Worm (Caenorhabditis elegans): ENCODE results near the gene skr-8.

Gene skr-8

ce11 chrIV:17191791-17192190 lies 26.2 kb upstream of the skr-8 start, which contains the start of gene flp-17:
TSS of gene flp-17 (minus strand) at chrIV:17191891.
- TF ChIP-seq saeg-2 (GFP tag; IDR thresholded peaks at IDR 0.05) (no peak), nhr-77 (tag; optimal IDR thresholded peaks at IDR 0.05) (no peak), dve-1 (tag; optimal IDR thresholded peaks at IDR 0.05; ENCODE audit: insufficient read depth) (no peak), F26F4.8 (GFP tag; conservative IDR thresholded peaks at IDR 0.05) (no peak)

DNA sequence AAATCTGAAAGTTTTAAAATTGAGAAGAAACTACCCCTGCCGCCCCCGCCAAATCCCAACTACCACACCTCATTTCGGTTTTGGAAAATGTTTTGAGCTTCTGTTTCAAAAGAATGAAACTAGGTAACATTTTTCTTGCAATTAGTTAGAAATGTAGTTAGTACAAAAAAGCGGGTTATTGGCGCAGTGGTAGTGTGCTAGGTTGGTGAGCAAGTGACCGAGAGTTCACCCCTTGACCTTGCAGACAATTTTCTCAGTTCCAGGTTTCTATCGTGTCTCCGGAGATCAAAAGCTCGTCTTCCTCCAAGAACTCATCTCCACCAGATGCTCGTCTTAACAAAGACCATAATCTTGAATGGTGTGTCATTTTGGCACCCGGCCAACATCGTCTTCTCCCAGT lies 23.6 kb upstream of the skr-8 start:
- peak; percentile 26; the same call in 1 of the 2 replicates for TF ChIP-seq php-3 (GFP tag; IDR thresholded peaks at IDR 0.05)
- no peak for TF ChIP-seq dmd-9 (GFP tag; IDR thresholded peaks at IDR 0.05)
- TF ChIP-seq snpc-1.2 (GFP tag; IDR thresholded peaks at IDR 0.05), result peak; percentile 63
- TF ChIP-seq mdl-1 (tag; optimal IDR thresholded peaks at IDR 0.05), result no peak

DNA sequence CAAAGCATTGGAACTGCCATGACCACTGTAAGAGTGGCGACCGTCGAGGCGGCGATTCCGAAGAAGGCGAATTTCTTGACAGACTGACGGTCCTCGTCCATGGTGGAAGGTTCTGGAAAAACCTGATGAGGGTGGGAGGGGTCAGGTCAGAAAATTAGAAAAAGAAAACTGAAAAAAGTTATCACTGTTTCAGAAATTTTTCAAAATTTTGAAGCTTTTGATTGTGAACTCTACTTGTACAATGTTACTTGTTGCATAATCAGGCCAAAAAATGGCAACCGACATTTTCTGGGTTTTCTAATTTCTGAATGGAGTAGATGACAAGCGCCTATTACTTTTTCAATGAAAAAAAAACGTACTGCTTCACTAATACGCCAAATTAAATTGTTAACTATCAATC lies 18.0 kb upstream of the skr-8 start, which contains the start of gene col-138:
TSS of gene col-138 (minus strand) at position 101 of the 400 bp plus-strand sequence.
- TF ChIP-seq lin-1 (GFP tag; IDR thresholded peaks at IDR 0.05) (no peak), lin-39 (tag; optimal IDR thresholded peaks at IDR 0.05) (no peak), aly-2 (tag; optimal IDR thresholded peaks at IDR 0.05) (no peak), ztf-11 (tag; optimal IDR thresholded peaks at IDR 0.05) (no peak), T26A8.4 (GFP tag; IDR thresholded peaks at IDR 0.05) (peak; percentile 50; the same call in 1 of the 2 replicates), ctbp-1 (GFP tag; IDR thresholded peaks at IDR 0.05) (0 out of 2 replicates have a peak, but pooled peaks have one; percentile 13), egl-27 (tag; optimal IDR thresholded peaks at IDR 0.05) (no peak), F26F4.8 (GFP tag; conservative IDR thresholded peaks at IDR 0.05) (no peak), mdl-1 (tag; optimal IDR thresholded peaks at IDR 0.05) (no peak)

DNA sequence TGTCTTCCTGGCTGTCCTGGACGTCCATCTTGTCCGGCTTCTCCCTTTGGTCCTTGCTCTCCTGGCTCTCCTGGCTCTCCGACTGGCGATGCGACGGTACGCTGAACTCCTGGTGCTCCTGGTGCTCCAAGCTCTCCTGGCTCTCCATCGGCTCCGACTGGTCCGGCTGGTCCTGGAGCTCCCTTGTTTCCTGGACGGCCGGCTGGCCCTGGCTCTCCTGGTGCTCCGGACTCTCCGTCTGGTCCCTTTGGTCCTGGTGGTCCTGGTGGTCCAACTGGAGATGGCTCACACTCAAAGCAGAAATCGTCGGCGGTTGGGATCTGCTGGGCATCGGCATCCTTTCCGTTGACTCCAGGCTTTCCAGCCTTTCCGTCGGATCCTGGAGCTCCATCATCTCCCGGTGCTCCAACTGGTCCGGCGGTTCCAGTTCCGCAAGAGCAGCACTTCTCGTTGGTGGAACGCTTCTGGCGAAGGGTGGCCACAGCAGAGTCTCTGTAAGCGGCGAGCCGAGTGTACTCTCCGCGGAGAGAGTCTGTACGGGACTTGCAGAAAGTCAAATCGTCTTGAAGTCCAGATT lies 17.5 kb upstream of the skr-8 start:
- no peak for TF ChIP-seq fkh-10 (GFP tag; optimal IDR thresholded peaks at IDR 0.05)
- TF ChIP-seq F10B5.3 (tag; optimal IDR thresholded peaks at IDR 0.05), result no peak
- TF ChIP-seq duxl-1 (tag; optimal IDR thresholded peaks at IDR 0.05; ENCODE audit: poor library complexity), result no peak
- TF ChIP-seq nhr-6 (tag; optimal IDR thresholded peaks at IDR 0.05), result no peak
- TF ChIP-seq sdz-12 (GFP tag; optimal IDR thresholded peaks at IDR 0.05), result peak; percentile 26
- no peak for TF ChIP-seq saeg-2 (GFP tag; IDR thresholded peaks at IDR 0.05)
- TF ChIP-seq arid-1 (GFP tag; conservative IDR thresholded peaks at IDR 0.05), result 0 out of 2 replicates have a peak, but pooled peaks have one; percentile 18
- no peak for TF ChIP-seq spr-1 (tag; optimal IDR thresholded peaks at IDR 0.05)
- no peak for TF ChIP-seq lin-29 (GFP tag; IDR thresholded peaks at IDR 0.05)
- TF ChIP-seq lin-39 (tag; optimal IDR thresholded peaks at IDR 0.05), result no peak
- no peak for TF ChIP-seq ZK546.5 (tag; optimal IDR thresholded peaks at IDR 0.05)
- TF ChIP-seq unc-62 (GFP tag; optimal IDR thresholded peaks at IDR 0.05 in 1 of 2), result no peak
- no peak for TF ChIP-seq unc-62 (tag; optimal IDR thresholded peaks at IDR 0.05)
- TF ChIP-seq nhr-41 (GFP tag; IDR thresholded peaks at IDR 0.05), result no peak
- TF ChIP-seq mdt-29 (GFP tag; IDR thresholded peaks at IDR 0.05), result no peak
- no peak for TF ChIP-seq dve-1 (tag; optimal IDR thresholded peaks at IDR 0.05; ENCODE audit: insufficient read depth)
- no peak for TF ChIP-seq zag-1 (tag; optimal IDR thresholded peaks at IDR 0.05)
- no peak for TF ChIP-seq nhr-237 (tag; optimal IDR thresholded peaks at IDR 0.05)
- no peak for TF ChIP-seq lin-1 (GFP tag; IDR thresholded peaks at IDR 0.05)
- TF ChIP-seq nhr-28 (tag; optimal IDR thresholded peaks at IDR 0.05), result no peak
- TF ChIP-seq T26A8.4 (GFP tag; IDR thresholded peaks at IDR 0.05), result 0 out of 2 replicates have a peak, but pooled peaks have one; percentile 5
- TF ChIP-seq nhr-42 (GFP tag; IDR thresholded peaks at IDR 0.05), result no peak
- no peak for TF ChIP-seq ama-1 (optimal IDR thresholded peaks at IDR 0.05)
- peak; percentile 99 for TF ChIP-seq set-16 (GFP tag; IDR thresholded peaks at IDR 0.05)
- TF ChIP-seq nhr-102 (tag; optimal IDR thresholded peaks at IDR 0.05), result peak; percentile 29
- no peak for TF ChIP-seq skn-1 (tag; optimal IDR thresholded peaks at IDR 0.05)
- no peak for TF ChIP-seq egl-43 (GFP tag; IDR thresholded peaks at IDR 0.05)
- TF ChIP-seq pha-4 (GFP tag; IDR thresholded peaks at IDR 0.05), result peak; percentile 33; the same call in 1 of the 2 replicates
- TF ChIP-seq pha-4 (tag; optimal IDR thresholded peaks at IDR 0.05), result no peak
- TF ChIP-seq rbr-2 (tag; optimal IDR thresholded peaks at IDR 0.05), result no peak
